Fruit fly (Drosophila melanogaster) whole organism, pupa: ENCODE data around the gene CAH7.

Source experiments
- CG10348 ChIP-seq: fragments of 200-800 bp; sonication (Bioruptor generic); IDR thresholded peaks from 2 replicates; pipeline ENCODE4 v1.3.6; 2022; ENCODE audit warnings: missing biosample characterization, missing genetic modification characterization
- CG12605 ChIP-seq: fragments of 200-800 bp; sonication (Bioruptor generic); IDR thresholded peaks from 2 replicates; pipeline ENCODE4 v1.3.6; 2022; ENCODE audit warnings: missing biosample characterization, missing genetic modification characterization
- CG13204 ChIP-seq: fragments of 200-800 bp; sonication (Bioruptor generic); optimal IDR thresholded peaks from 2 replicates; lab custom pipeline; 2018; ENCODE audit warnings: missing biosample characterization, mild to moderate bottlenecking, missing genetic modification characterization, moderate library complexity
- CG14655 ChIP-seq: fragments of 200-800 bp; sonication (Bioruptor generic); optimal IDR thresholded peaks from 3 replicates; lab custom pipeline; 2017; ENCODE audit warnings: mild to moderate bottlenecking, missing biosample characterization, missing genetic modification reagents, missing genetic modification characterization
- CG15710 ChIP-seq: fragments of 200-800 bp; sonication (Bioruptor generic); optimal IDR thresholded peaks from 2 replicates; lab custom pipeline; 2018; ENCODE audit warnings: missing biosample characterization, mild to moderate bottlenecking, missing genetic modification characterization, moderate library complexity
- CG17806 ChIP-seq: fragments of 200-800 bp; sonication (Bioruptor generic); optimal IDR thresholded peaks from 2 replicates; lab custom pipeline; 2018; ENCODE audit warnings: missing biosample characterization, mild to moderate bottlenecking, missing genetic modification characterization, moderate library complexity
- CG32121 ChIP-seq: fragments of 200-800 bp; sonication (Bioruptor generic); IDR thresholded peaks from 2 replicates; pipeline ENCODE4 v1.3.6; 2022; ENCODE audit warnings: missing biosample characterization, missing genetic modification characterization
- CG34367 ChIP-seq: fragments of 200-800 bp; sonication (Bioruptor generic); optimal IDR thresholded peaks from 2 replicates; lab custom pipeline; 2018; ENCODE audit warnings: missing biosample characterization, mild to moderate bottlenecking, missing genetic modification characterization
- CG4496 ChIP-seq: fragments of 200-800 bp; sonication (Bioruptor generic); IDR thresholded peaks from 3 replicates; pipeline ENCODE4 v1.3.6; 2022; ENCODE audit warnings: missing biosample characterization, missing genetic modification characterization
- CG8159 ChIP-seq: fragments of 200-800 bp; sonication (Bioruptor generic); optimal IDR thresholded peaks from 3 replicates; lab custom pipeline; 2018; ENCODE audit warnings: missing biosample characterization, mild to moderate bottlenecking, missing genetic modification characterization, moderate library complexity
- CG8301 ChIP-seq: fragments of 200-800 bp; sonication (Bioruptor generic); optimal IDR thresholded peaks from 2 replicates; lab custom pipeline; 2018; ENCODE audit warnings: missing biosample characterization, mild to moderate bottlenecking, missing genetic modification characterization
- CG9948 ChIP-seq: fragments of 200-800 bp; sonication (Bioruptor generic); optimal IDR thresholded peaks from 2 replicates; lab custom pipeline; 2018; ENCODE audit warnings: missing biosample characterization, mild to moderate bottlenecking, missing genetic modification characterization, moderate library complexity
- D1 ChIP-seq: fragments of 200-800 bp; sonication (Bioruptor generic); optimal IDR thresholded peaks from 2 replicates; lab custom pipeline; 2018; ENCODE audit warnings: missing biosample characterization, mild to moderate bottlenecking, missing genetic modification characterization, moderate library complexity
- EcR ChIP-seq: fragments of 200-800 bp; sonication (Bioruptor generic); optimal IDR thresholded peaks from 3 replicates; lab custom pipeline; 2019; ENCODE audit warnings: missing biosample characterization, missing genetic modification characterization, mild to moderate bottlenecking, moderate library complexity, missing genetic modification reagents
- Ets98B ChIP-seq: fragments of 200-800 bp; sonication (Bioruptor generic); IDR thresholded peaks from 2 replicates; pipeline ENCODE4 v1.3.6; 2022; ENCODE audit warnings: missing biosample characterization, missing genetic modification characterization
- Pif1A ChIP-seq: fragments of 200-800 bp; sonication (Bioruptor generic); optimal IDR thresholded peaks from 3 replicates; lab custom pipeline; 2016; ENCODE audit warnings: missing biosample characterization, missing genetic modification characterization
- Pif1B ChIP-seq: fragments of 200-800 bp; sonication (Bioruptor generic); optimal IDR thresholded peaks from 3 replicates; lab custom pipeline; 2016; ENCODE audit warnings: missing biosample characterization, missing genetic modification characterization
- Snoo ChIP-seq: fragments of 200-800 bp; sonication (Bioruptor generic); optimal IDR thresholded peaks from 3 replicates; lab custom pipeline; 2017; ENCODE audit warnings: missing biosample characterization, mild to moderate bottlenecking, missing genetic modification characterization, inconsistent platforms
- fd96Ca ChIP-seq: fragments of 200-800 bp; sonication (Bioruptor generic); IDR thresholded peaks from 3 replicates; pipeline ENCODE4 v1.3.6; 2022; ENCODE audit warnings: missing biosample characterization, missing genetic modification characterization
- gl ChIP-seq: fragments of 200-800 bp; sonication (Bioruptor generic); optimal IDR thresholded peaks from 2 replicates; lab custom pipeline; 2018; ENCODE audit warnings: missing biosample characterization, mild to moderate bottlenecking, missing genetic modification characterization
- rn ChIP-seq: fragments of 200-800 bp; sonication (Bioruptor generic); IDR thresholded peaks from 2 replicates; pipeline ENCODE4 v1.3.6; 2022; ENCODE audit warnings: missing biosample characterization, missing genetic modification characterization

Gene CAH7

DNA sequence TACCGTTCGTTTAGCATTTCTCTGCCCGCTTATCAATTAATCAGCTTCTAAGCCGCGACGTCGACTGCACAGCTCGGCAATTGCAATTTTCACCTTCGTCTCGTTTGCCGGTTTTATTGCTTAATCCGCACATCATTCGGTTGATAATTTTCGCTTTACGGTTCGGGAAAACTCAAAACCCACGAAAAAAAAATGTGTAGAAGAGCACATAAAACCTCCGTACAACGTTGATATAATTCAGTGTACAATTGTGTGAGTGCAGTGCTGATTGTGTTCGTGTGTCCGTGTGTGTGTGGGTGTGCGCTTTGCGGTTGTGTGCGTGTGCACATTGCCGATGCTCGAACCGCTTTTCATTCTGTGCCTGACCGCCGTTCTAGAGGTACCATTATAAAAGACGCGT is at the start of gene CAH7:
Gene CAH7, plus strand, starts transcription at position 43 of the 400 bp plus-strand sequence.
- TF ChIP-seq fd96Ca (GFP tag; lab: Robert Waterston, UW): peak; percentile 60; the same call in 2 of the 3 replicates
- no peak for TF ChIP-seq CG15710 (tag; lab: Kevin White, UChicago)
- peak; percentile 5 for TF ChIP-seq CG13204 (GFP tag; lab: Kevin White, UChicago)
- no peak for TF ChIP-seq CG8159 (tag; lab: Kevin White, UChicago)
- TF ChIP-seq Snoo (tag; lab: Kevin White, UChicago): no peak
- TF ChIP-seq EcR (GFP tag; lab: Kevin White, UChicago): no peak
- no peak for TF ChIP-seq Pif1A (GFP tag; lab: Kevin White, UChicago)
- no peak for TF ChIP-seq Ets98B (GFP tag; lab: Robert Waterston, UW)
- no peak for TF ChIP-seq gl

DNA sequence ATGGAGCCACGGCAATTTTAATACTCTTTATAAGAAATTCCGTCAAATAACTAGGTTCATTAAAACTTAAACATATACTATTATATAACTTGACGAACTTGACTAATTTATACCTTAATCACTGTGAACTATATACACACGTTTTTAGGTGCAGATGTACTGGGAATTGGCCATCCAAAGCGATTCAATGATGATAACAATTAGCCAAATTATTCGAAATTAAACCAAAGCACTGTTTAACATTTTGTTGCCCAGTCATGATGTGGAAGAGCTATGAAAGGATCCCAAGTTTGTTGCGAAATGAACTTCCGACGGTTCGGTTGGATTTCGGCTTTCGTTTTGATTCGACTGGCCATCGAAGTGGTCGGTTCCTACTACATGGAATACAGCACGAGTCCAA is 49.7 kb upstream of the CAH7 start, which contains the start of gene CG33630:
Gene CG33630, plus strand, starts transcription at position 301 of the 400 bp plus-strand sequence.
- no peak for TF ChIP-seq CG8301 (tag; lab: Kevin White, UChicago)
- no peak for TF ChIP-seq CG34367 (tag; lab: Kevin White, UChicago)
- no peak for TF ChIP-seq CG10348 (GFP tag; lab: Robert Waterston, UW)
- no peak for TF ChIP-seq CG4496
- no peak for TF ChIP-seq Pif1B (GFP tag; lab: Kevin White, UChicago)
- no peak for TF ChIP-seq D1 (tag; lab: Kevin White, UChicago)
- TF ChIP-seq CG13204 (GFP tag; lab: Kevin White, UChicago): no peak
- no peak for TF ChIP-seq EcR (GFP tag; lab: Kevin White, UChicago)
- TF ChIP-seq Pif1A (GFP tag; lab: Kevin White, UChicago): no peak
- TF ChIP-seq rn (GFP tag; lab: Robert Waterston, UW): no peak
- no peak for TF ChIP-seq CG17806
- TF ChIP-seq CG14655 (GFP tag; lab: Kevin White, UChicago): no peak
- TF ChIP-seq Snoo (tag; lab: Kevin White, UChicago): no peak
- TF ChIP-seq CG9948 (tag; lab: Kevin White, UChicago): no peak
- no peak for TF ChIP-seq CG15710 (tag; lab: Kevin White, UChicago)

DNA sequence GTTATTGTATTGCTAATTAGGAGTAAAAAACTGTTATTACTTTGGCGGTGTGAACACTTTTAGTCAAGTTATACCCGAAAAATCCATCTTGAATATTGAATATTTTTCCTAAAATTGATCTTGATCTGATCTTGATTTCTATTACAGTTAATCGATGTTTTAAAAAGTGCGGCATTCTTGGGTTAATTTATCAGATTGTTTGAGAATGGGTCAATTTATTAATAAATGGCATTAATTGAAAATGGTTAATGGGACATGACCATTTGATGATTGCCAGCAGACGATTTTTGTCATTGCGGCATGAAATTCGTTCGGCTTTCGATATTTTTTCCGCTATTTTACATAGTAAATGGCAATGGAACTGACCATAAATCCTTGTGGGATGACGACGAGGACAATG is 48.3 kb upstream of the CAH7 start, which contains the start of gene CG33631:
Gene CG33631, plus strand, starts transcription at position 301 of the 400 bp plus-strand sequence.
- TF ChIP-seq fd96Ca (GFP tag; lab: Robert Waterston, UW) (no peak), Pif1B (GFP tag; lab: Kevin White, UChicago) (no peak), Ets98B (GFP tag; lab: Robert Waterston, UW) (no peak), CG10348 (GFP tag; lab: Robert Waterston, UW) (no peak), CG13204 (GFP tag; lab: Kevin White, UChicago) (no peak)

DNA sequence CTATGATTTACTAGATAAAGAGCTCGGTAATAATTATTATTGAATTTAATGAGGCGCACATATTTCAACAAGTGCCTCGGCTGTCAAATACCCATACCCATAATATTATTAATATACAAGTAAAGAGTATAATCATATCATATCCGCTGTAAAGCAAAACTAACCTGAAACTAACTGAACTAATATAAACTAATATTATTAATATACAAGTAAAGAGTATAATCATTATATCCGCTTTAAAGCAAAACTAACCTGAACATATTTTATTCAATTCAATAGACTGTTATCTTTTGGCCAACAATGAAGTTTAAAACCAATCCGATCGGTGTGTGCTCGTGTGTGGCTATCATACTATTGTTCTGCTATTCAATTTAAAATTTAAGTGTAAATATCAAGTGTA is 45.6 kb upstream of the CAH7 start, which contains the start of gene CG33783:
Gene CG33783, plus strand, starts transcription at position 301 of the 400 bp plus-strand sequence.
- TF ChIP-seq CG14655 (GFP tag; lab: Kevin White, UChicago) (no peak), CG8159 (tag; lab: Kevin White, UChicago) (no peak), EcR (GFP tag; lab: Kevin White, UChicago) (no peak), fd96Ca (GFP tag; lab: Robert Waterston, UW) (no peak), CG17806 (no peak), Pif1B (GFP tag; lab: Kevin White, UChicago) (no peak), gl (no peak), D1 (tag; lab: Kevin White, UChicago) (no peak), CG8301 (tag; lab: Kevin White, UChicago) (no peak), CG9948 (tag; lab: Kevin White, UChicago) (no peak), CG34367 (tag; lab: Kevin White, UChicago) (no peak)

DNA sequence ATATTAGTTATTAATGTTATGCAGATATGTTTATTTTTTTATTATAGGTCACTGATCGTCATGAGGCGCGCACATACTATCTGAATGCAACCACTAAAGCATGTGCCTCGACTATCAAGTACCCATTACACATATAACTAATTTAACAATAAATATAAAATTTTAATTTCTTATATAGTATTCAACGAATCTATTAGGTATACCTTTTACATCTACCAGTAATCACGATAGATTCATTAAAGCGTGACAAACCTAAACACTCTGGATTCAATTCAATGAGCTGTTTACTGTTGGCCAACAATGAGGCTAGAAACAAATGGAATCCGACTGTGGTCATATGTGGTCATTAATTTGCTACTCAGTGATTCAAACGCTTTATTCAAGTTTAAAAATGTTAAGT is 44.4 kb upstream of the CAH7 start, which contains the start of gene CG33784:
Gene CG33784, plus strand, starts transcription at position 301 of the 400 bp plus-strand sequence.
- TF ChIP-seq Pif1B (GFP tag; lab: Kevin White, UChicago) (no peak), CG15710 (tag; lab: Kevin White, UChicago) (no peak), Pif1A (GFP tag; lab: Kevin White, UChicago) (no peak), gl (no peak), Ets98B (GFP tag; lab: Robert Waterston, UW) (no peak), CG13204 (GFP tag; lab: Kevin White, UChicago) (no peak), CG9948 (tag; lab: Kevin White, UChicago) (no peak), Snoo (tag; lab: Kevin White, UChicago) (no peak), CG10348 (GFP tag; lab: Robert Waterston, UW) (no peak), CG34367 (tag; lab: Kevin White, UChicago) (no peak), fd96Ca (GFP tag; lab: Robert Waterston, UW) (no peak), CG32121 (no peak), CG12605 (GFP tag; lab: Robert Waterston, UW) (no peak), CG8159 (tag; lab: Kevin White, UChicago) (no peak), D1 (tag; lab: Kevin White, UChicago) (no peak)

DNA sequence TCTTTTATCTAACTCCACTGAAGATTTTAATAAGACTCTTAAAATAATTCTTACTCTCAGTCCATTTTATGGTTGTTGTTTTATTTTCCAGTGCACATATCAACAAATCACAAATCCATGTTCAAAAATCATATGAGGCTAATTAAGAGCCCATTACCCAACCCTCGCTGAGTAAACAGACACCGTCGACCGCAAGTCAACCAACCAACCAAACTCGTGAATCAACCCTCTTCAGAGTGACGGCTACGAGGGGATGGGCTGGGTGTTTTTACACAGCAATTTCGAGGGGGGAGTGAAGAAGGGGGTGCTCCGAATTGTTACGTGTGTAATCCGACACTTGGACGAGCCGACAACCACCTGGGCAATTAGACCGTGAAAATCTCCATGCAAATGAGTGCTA is 43.3 kb upstream of the CAH7 start:
- no peak for TF ChIP-seq CG12605 (GFP tag; lab: Robert Waterston, UW)
- no peak for TF ChIP-seq Snoo (tag; lab: Kevin White, UChicago)
- TF ChIP-seq D1 (tag; lab: Kevin White, UChicago): no peak
- TF ChIP-seq CG32121: no peak
- no peak for TF ChIP-seq CG14655 (GFP tag; lab: Kevin White, UChicago)
- TF ChIP-seq fd96Ca (GFP tag; lab: Robert Waterston, UW): no peak
- TF ChIP-seq CG8159 (tag; lab: Kevin White, UChicago): no peak
- no peak for TF ChIP-seq CG8301 (tag; lab: Kevin White, UChicago)
- TF ChIP-seq Pif1B (GFP tag; lab: Kevin White, UChicago): no peak
- no peak for TF ChIP-seq gl
- no peak for TF ChIP-seq CG10348 (GFP tag; lab: Robert Waterston, UW)
- no peak for TF ChIP-seq CG9948 (tag; lab: Kevin White, UChicago)
- no peak for TF ChIP-seq CG4496
- TF ChIP-seq rn (GFP tag; lab: Robert Waterston, UW): no peak
